Fruit fly (Drosophila melanogaster) whole organism, embryonic: ENCODE results near the gene CG44040.

Experiments used
- Aef1 ChIP-seq: fragments of 200-800 bp; sonication (Bioruptor generic); IDR thresholded peaks from 3 replicates; pipeline ENCODE4 v1.3.6; 2022; ENCODE audit warnings: missing biosample characterization, missing genetic modification characterization
- Antp ChIP-seq: fragments of 200-800 bp; sonication (Bioruptor generic); optimal IDR thresholded peaks from 3 replicates; lab custom pipeline; 2016; ENCODE audit warnings: missing biosample characterization, missing genetic modification characterization
- Asciz ChIP-seq: fragments of 200-800 bp; sonication (Bioruptor generic); optimal IDR thresholded peaks from 2 replicates; lab custom pipeline; 2017; ENCODE audit warnings: missing biosample characterization, mild to moderate bottlenecking, missing genetic modification characterization, missing genetic modification reagents
- Bgb ChIP-seq: fragments of 200-800 bp; sonication (Bioruptor generic); IDR thresholded peaks from 2 replicates; pipeline ENCODE4 v1.3.6; 2022; ENCODE audit warnings: missing biosample characterization, missing genetic modification characterization; ENCODE audit not compliant: partially characterized antibody
- CG10979 ChIP-seq: fragments of 200-800 bp; sonication (Bioruptor generic); optimal IDR thresholded peaks from 2 replicates; lab custom pipeline; 2018; ENCODE audit warnings: missing biosample characterization, mild to moderate bottlenecking, missing genetic modification characterization, moderate library complexity
- CG11504 ChIP-seq: fragments of 200-800 bp; sonication (Bioruptor generic); optimal IDR thresholded peaks from 3 replicates; lab custom pipeline; 2019; ENCODE audit warnings: missing biosample characterization, mild to moderate bottlenecking, missing genetic modification characterization, moderate library complexity
- CG12659 ChIP-seq: fragments of 200-800 bp; sonication (Bioruptor generic); optimal IDR thresholded peaks from 3 replicates; lab custom pipeline; 2017; ENCODE audit warnings: mild to moderate bottlenecking, missing biosample characterization, missing genetic modification reagents, missing genetic modification characterization
- CG12744 ChIP-seq: fragments of 200-800 bp; sonication (Bioruptor generic); optimal IDR thresholded peaks from 2 replicates; lab custom pipeline; 2016; ENCODE audit warnings: missing biosample characterization, missing genetic modification characterization
- CG14050 ChIP-seq: fragments of 200-800 bp; sonication (Bioruptor generic); IDR thresholded peaks from 3 replicates; pipeline ENCODE4 v1.3.6; 2022; ENCODE audit warnings: missing biosample characterization, missing genetic modification characterization
- CG14441 ChIP-seq: fragments of 200-800 bp; sonication (Bioruptor generic); IDR thresholded peaks from 2 replicates; pipeline ENCODE4 v1.3.6; 2022; ENCODE audit warnings: missing biosample characterization, missing genetic modification characterization
- CG18619 ChIP-seq: fragments of 200-800 bp; sonication (Bioruptor generic); optimal IDR thresholded peaks from 3 replicates; lab custom pipeline; 2017; ENCODE audit warnings: missing biosample characterization, mild to moderate bottlenecking, missing genetic modification characterization
- CG2875 ChIP-seq: fragments of 200-800 bp; sonication (Bioruptor generic); optimal IDR thresholded peaks from 2 replicates; lab custom pipeline; 2017; ENCODE audit warnings: missing biosample characterization, mild to moderate bottlenecking, missing genetic modification characterization, missing genetic modification reagents
- CG34376 ChIP-seq: fragments of 200-800 bp; sonication (Bioruptor generic); optimal IDR thresholded peaks from 2 replicates; lab custom pipeline; 2018; ENCODE audit warnings: missing biosample characterization, mild to moderate bottlenecking, missing genetic modification characterization
- CG3995 ChIP-seq: fragments of 200-800 bp; sonication (Bioruptor generic); optimal IDR thresholded peaks from 3 replicates; lab custom pipeline; 2016; ENCODE audit warnings: missing biosample characterization, missing genetic modification characterization
- CG42726 ChIP-seq: fragments of 200-800 bp; sonication (Bioruptor generic); IDR thresholded peaks from 2 replicates; pipeline ENCODE4 v1.3.6; 2022; ENCODE audit warnings: missing biosample characterization, missing genetic modification characterization; ENCODE audit not compliant: partially characterized antibody
- CG4854 ChIP-seq: fragments of 200-800 bp; sonication (Bioruptor generic); optimal IDR thresholded peaks from 2 replicates; lab custom pipeline; 2016; ENCODE audit warnings: missing biosample characterization, missing genetic modification characterization, inconsistent platforms
- CG7839 ChIP-seq: fragments of 200-800 bp; sonication (Bioruptor generic); optimal IDR thresholded peaks from 3 replicates; lab custom pipeline; 2018; ENCODE audit warnings: missing biosample characterization, mild to moderate bottlenecking, missing genetic modification characterization, moderate library complexity
- CG7963 ChIP-seq: fragments of 200-800 bp; sonication (Bioruptor generic); IDR thresholded peaks from 3 replicates; pipeline ENCODE4 v1.3.6; 2022; ENCODE audit warnings: missing biosample characterization, missing genetic modification characterization; ENCODE audit not compliant: partially characterized antibody
- CG8924 ChIP-seq: fragments of 200-800 bp; optimal IDR thresholded peaks from 3 replicates; lab custom pipeline; 2019; ENCODE audit warnings: missing biosample characterization, mild to moderate bottlenecking, missing genetic modification characterization, moderate library complexity
- CG9437 ChIP-seq: fragments of 200-800 bp; sonication (Bioruptor generic); optimal IDR thresholded peaks from 2 replicates; lab custom pipeline; 2018; ENCODE audit warnings: missing biosample characterization, mild to moderate bottlenecking, missing genetic modification characterization
- CG9876 ChIP-seq: fragments of 200-800 bp; sonication (Bioruptor generic); optimal IDR thresholded peaks from 2 replicates; lab custom pipeline; 2016; ENCODE audit warnings: missing biosample characterization, missing genetic modification characterization
- CHES-1-like ChIP-seq: fragments of 200-800 bp; sonication (Bioruptor generic); optimal IDR thresholded peaks from 2 replicates; lab custom pipeline; 2016; ENCODE audit warnings: missing biosample characterization, missing genetic modification characterization
- Chrac-16 ChIP-seq: fragments of 200-800 bp; sonication (Bioruptor generic); optimal IDR thresholded peaks from 3 replicates; lab custom pipeline; 2016; ENCODE audit warnings: missing biosample characterization, missing genetic modification characterization
- CoRest ChIP-seq: fragments of 200-800 bp; sonication (Bioruptor generic); optimal IDR thresholded peaks from 3 replicates; lab custom pipeline; 2018; ENCODE audit warnings: missing biosample characterization, mild to moderate bottlenecking, missing genetic modification characterization, moderate library complexity
- Dfd ChIP-seq, 2 experiments: fragments of >200 bp; optimal IDR thresholded peaks; 2 replicates each; lab custom pipeline; 2017; ENCODE audit warnings: missing biosample characterization in 2 of 2, missing genetic modification characterization in 2 of 2
- Fer1 ChIP-seq: fragments of 200-800 bp; sonication (Bioruptor generic); optimal IDR thresholded peaks from 2 replicates; lab custom pipeline; 2017; ENCODE audit warnings: missing biosample characterization, mild to moderate bottlenecking, missing genetic modification characterization
- HmgZ ChIP-seq: fragments of 200-800 bp; sonication (Bioruptor generic); optimal IDR thresholded peaks from 2 replicates; lab custom pipeline; 2018; ENCODE audit warnings: missing biosample characterization, mild to moderate bottlenecking, missing genetic modification characterization
- NFAT ChIP-seq: fragments of 200-800 bp; sonication (Bioruptor generic); IDR thresholded peaks from 2 replicates; pipeline ENCODE4 v1.3.6; 2022; ENCODE audit warnings: missing biosample characterization, missing genetic modification characterization
- Scr ChIP-seq: fragments of 200-800 bp; sonication (Bioruptor generic); IDR thresholded peaks from 2 replicates; pipeline ENCODE4 v1.3.6; 2022; ENCODE audit warnings: missing biosample characterization, missing genetic modification characterization; ENCODE audit not compliant: partially characterized antibody
- Sry-β ChIP-seq: fragments of 200-800 bp; sonication (Bioruptor generic); optimal IDR thresholded peaks from 2 replicates; lab custom pipeline; 2018; ENCODE audit warnings: missing biosample characterization, mild to moderate bottlenecking, missing genetic modification characterization, moderate library complexity
- Trl ChIP-seq, 3 experiments: fragments of >200 bp in 2 of 3; fragments of 200-800 bp in 1 of 3; sonication (Bioruptor generic) in 1 of 3; optimal IDR thresholded peaks; 2 replicates in 1 of 3; 3 replicates in 2 of 3; lab custom pipeline; 2016 to 2017; ENCODE audit warnings: missing biosample characterization in 1 of 3, missing genetic modification characterization in 1 of 3
- ac ChIP-seq: fragments of 200-800 bp; sonication (Bioruptor generic); optimal IDR thresholded peaks from 3 replicates; lab custom pipeline; 2017; ENCODE audit warnings: missing biosample characterization, mild to moderate bottlenecking, missing genetic modification characterization
- ato ChIP-seq: fragments of 200-800 bp; sonication (Bioruptor generic); IDR thresholded peaks from 2 replicates; pipeline ENCODE4 v1.3.6; 2022; ENCODE audit warnings: missing biosample characterization, missing genetic modification characterization; ENCODE audit not compliant: partially characterized antibody
- dimm ChIP-seq: fragments of 200-800 bp; sonication (Bioruptor generic); IDR thresholded peaks from 2 replicates; pipeline ENCODE4 v1.3.6; 2022; ENCODE audit warnings: missing biosample characterization, missing genetic modification characterization
- esg ChIP-seq: fragments of 200-800 bp; sonication (Bioruptor generic); conservative IDR thresholded peaks from 2 replicates; pipeline ENCODE4 v1.3.6; 2022; ENCODE audit warnings: missing biosample characterization, missing genetic modification characterization
- fd96Cb ChIP-seq: fragments of 200-800 bp; sonication (Bioruptor generic); optimal IDR thresholded peaks from 2 replicates; lab custom pipeline; 2018; ENCODE audit warnings: missing biosample characterization, mild to moderate bottlenecking, missing genetic modification characterization, moderate library complexity
- hbn ChIP-seq: fragments of 200-800 bp; sonication (Bioruptor generic); IDR thresholded peaks from 2 replicates; pipeline ENCODE4 v1.3.6; 2022; ENCODE audit warnings: missing biosample characterization, missing genetic modification characterization; ENCODE audit not compliant: partially characterized antibody
- lov ChIP-seq, 2 experiments: fragments of 200-800 bp in 1 of 2; fragments of >200 bp in 1 of 2; sonication (Bioruptor generic) in 1 of 2; IDR thresholded peaks in 1 of 2; optimal IDR thresholded peaks in 1 of 2; 2 replicates in 1 of 2; 3 replicates in 1 of 2; pipeline versions ENCODE4 v1.3.6 to Lab custom; 2017 to 2022; ENCODE audit warnings: missing biosample characterization in 1 of 2, missing genetic modification characterization in 1 of 2
- mam ChIP-seq: fragments of 200-800 bp; sonication (Bioruptor generic); optimal IDR thresholded peaks from 3 replicates; lab custom pipeline; 2016; ENCODE audit warnings: missing biosample characterization, missing genetic modification characterization
- rib ChIP-seq: fragments of 200-800 bp; sonication (Bioruptor generic); IDR thresholded peaks from 2 replicates; pipeline ENCODE4 v1.3.6; 2022; ENCODE audit warnings: missing biosample characterization, missing genetic modification characterization
- slou ChIP-seq: fragments of 200-800 bp; sonication (Bioruptor generic); optimal IDR thresholded peaks from 3 replicates; lab custom pipeline; 2016; ENCODE audit warnings: missing biosample characterization, missing genetic modification characterization
- so ChIP-seq: fragments of 200-800 bp; sonication (Bioruptor generic); IDR thresholded peaks from 3 replicates; pipeline ENCODE4 v1.3.6; 2022; ENCODE audit warnings: missing biosample characterization, missing genetic modification characterization
- sob ChIP-seq: fragments of 200-800 bp; sonication (Bioruptor generic); IDR thresholded peaks from 2 replicates; pipeline ENCODE4 v1.3.6; 2022; ENCODE audit warnings: missing biosample characterization, missing genetic modification characterization
- sqz ChIP-seq: fragments of 200-800 bp; sonication (Bioruptor generic); optimal IDR thresholded peaks from 3 replicates; lab custom pipeline; 2018; ENCODE audit warnings: missing biosample characterization, mild to moderate bottlenecking, missing genetic modification characterization
- ssp ChIP-seq: fragments of 200-800 bp; sonication (Bioruptor generic); IDR thresholded peaks from 2 replicates; pipeline ENCODE4 v1.3.6; 2022; ENCODE audit warnings: missing biosample characterization, missing genetic modification characterization
- stwl ChIP-seq: fragments of 200-800 bp; sonication (Bioruptor generic); optimal IDR thresholded peaks from 3 replicates; lab custom pipeline; 2018; ENCODE audit warnings: missing biosample characterization, mild to moderate bottlenecking, missing genetic modification characterization, moderate library complexity
- tgo ChIP-seq: fragments of 200-800 bp; sonication (Bioruptor generic); IDR thresholded peaks from 3 replicates; pipeline ENCODE4 v1.3.6; 2022; ENCODE audit warnings: missing biosample characterization, missing genetic modification characterization
- trem ChIP-seq: fragments of 200-800 bp; optimal IDR thresholded peaks from 3 replicates; lab custom pipeline; 2019; ENCODE audit warnings: missing biosample characterization, mild to moderate bottlenecking, missing genetic modification characterization, moderate library complexity
- unc-4 ChIP-seq: fragments of 200-800 bp; sonication (Bioruptor generic); IDR thresholded peaks from 2 replicates; pipeline ENCODE4 v1.3.6; 2022; ENCODE audit warnings: missing biosample characterization, missing genetic modification characterization; ENCODE audit not compliant: partially characterized antibody

The CG44040 gene

DNA sequence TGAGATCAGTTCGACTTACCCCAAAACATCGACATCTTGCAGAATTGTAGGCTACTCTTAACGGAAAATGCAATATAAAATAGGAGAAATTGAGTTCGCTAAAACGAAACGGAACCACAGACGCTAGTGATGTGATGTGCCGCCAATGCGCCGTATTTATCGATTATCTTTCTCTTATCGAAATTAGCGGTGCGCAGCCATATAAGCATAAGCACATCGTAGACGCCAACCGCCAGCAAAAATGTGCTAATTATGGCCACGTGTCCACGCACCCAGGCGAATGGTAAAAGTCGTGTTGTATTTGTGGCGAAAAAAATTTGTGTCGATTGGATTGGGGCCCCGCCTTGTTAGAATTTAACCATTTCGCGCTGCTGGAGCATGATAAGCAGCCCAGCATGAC is 12.8 kb downstream of the CG44040 start, which contains the start of the genes Fkbp39 and Cyfip (continued):
- peak; percentile 59; the same call in 2 of the 3 replicates for TF ChIP-seq CG7963 (GFP tag; lab: Robert Waterston, UW)
- no peak for TF ChIP-seq so (GFP tag; lab: Robert Waterston, UW)
- TF ChIP-seq CG42726 (GFP tag; lab: Robert Waterston, UW) = peak; percentile 80
- TF ChIP-seq CG12659 = peak; percentile 91
- no peak for TF ChIP-seq CG14441 (GFP tag; lab: Robert Waterston, UW)
- peak; percentile 31; the same call in 1 of the 2 replicates for TF ChIP-seq ssp (GFP tag; lab: Robert Waterston, UW)
- TF ChIP-seq CG11504 (tag; lab: Kevin White, UChicago) = no peak
- no peak for TF ChIP-seq Trl (optimal IDR thresholded peaks at IDR 0.05; lab: Kevin White, UChicago)
- peak; percentile 74 for TF ChIP-seq Trl (GFP tag; optimal IDR thresholded peaks at IDR 0.05; lab: Kevin White, UChicago)
- peak; percentile 69 for TF ChIP-seq Fer1 (GFP tag; lab: Kevin White, UChicago)
- TF ChIP-seq dimm (GFP tag; lab: Robert Waterston, UW) = no peak
- TF ChIP-seq CG12744 (GFP tag; lab: Kevin White, UChicago) = no peak
- peak; percentile 20 for TF ChIP-seq slou (GFP tag; lab: Kevin White, UChicago)
- TF ChIP-seq Aef1 = peak; percentile 83
- TF ChIP-seq CG7839 = no peak
- peak; percentile 13 for TF ChIP-seq CoRest
- TF ChIP-seq trem (tag; lab: Kevin White, UChicago) = peak; percentile 80
- TF ChIP-seq HmgZ (tag; lab: Kevin White, UChicago) = peak; percentile 91
- no peak for TF ChIP-seq ac (GFP tag; lab: Kevin White, UChicago)
- peak; percentile 45 for TF ChIP-seq CG18619 (GFP tag; lab: Kevin White, UChicago)
- peak; percentile 41; the same call in 1 of the 2 replicates for TF ChIP-seq NFAT (GFP tag; lab: Robert Waterston, UW)
- no peak for TF ChIP-seq lov (optimal IDR thresholded peaks at IDR 0.05; lab: Kevin White, UChicago)
- no peak for TF ChIP-seq lov (GFP tag; IDR thresholded peaks at IDR 0.05; lab: Robert Waterston, UW)
- TF ChIP-seq Asciz = no peak
- no peak for TF ChIP-seq Sry-β (GFP tag; lab: Kevin White, UChicago)
- peak; percentile 63 for TF ChIP-seq Antp (GFP tag; lab: Kevin White, UChicago)
- TF ChIP-seq esg (GFP tag; lab: Robert Waterston, UW) = no peak
- peak; percentile 68 for TF ChIP-seq Scr (GFP tag; lab: Robert Waterston, UW)
- TF ChIP-seq hbn (GFP tag; lab: Robert Waterston, UW) = peak; percentile 65
- TF ChIP-seq tgo (GFP tag; lab: Robert Waterston, UW) = no peak
- TF ChIP-seq CG9876 = peak; percentile 52
- TF ChIP-seq unc-4 (GFP tag; lab: Robert Waterston, UW) = peak; percentile 77
- TF ChIP-seq CG10979 (tag; lab: Kevin White, UChicago) = peak; percentile 21
- TF ChIP-seq stwl (tag; lab: Kevin White, UChicago) = peak; percentile 65
- TF ChIP-seq CG2875 (GFP tag; lab: Kevin White, UChicago) = no peak
- TF ChIP-seq mam = peak; percentile 69
- TF ChIP-seq fd96Cb (tag; lab: Kevin White, UChicago) = no peak
- TF ChIP-seq Bgb (GFP tag; lab: Robert Waterston, UW) = peak; percentile 90
- peak; percentile 81 for TF ChIP-seq sob (GFP tag; lab: Robert Waterston, UW)
- TF ChIP-seq sqz (GFP tag; lab: Kevin White, UChicago) = no peak
- peak; percentile 70; the same call in 1 of the 2 replicates for TF ChIP-seq rib (GFP tag; lab: Robert Waterston, UW)
- peak; percentile 15 for TF ChIP-seq CG34376 (GFP tag; lab: Kevin White, UChicago)
- TF ChIP-seq CG14050 (GFP tag; lab: Robert Waterston, UW) = no peak
- TF ChIP-seq CG9437 (GFP tag; lab: Kevin White, UChicago) = peak; percentile 38
- peak; percentile 18 for TF ChIP-seq CG3995 (GFP tag; lab: Kevin White, UChicago)
- peak; percentile 40 for TF ChIP-seq CG8924 (tag; lab: Kevin White, UChicago)
- peak; percentile 40 for TF ChIP-seq Chrac-16
- peak; percentile 67 for TF ChIP-seq ato (GFP tag; lab: Robert Waterston, UW)
- TF ChIP-seq Dfd (GFP tag; optimal IDR thresholded peaks at IDR 0.05; lab: Kevin White, UChicago) = no peak
- TF ChIP-seq CG4854 (GFP tag; lab: Kevin White, UChicago) = peak; percentile 30
- TF ChIP-seq CHES-1-like (GFP tag; lab: Kevin White, UChicago) = peak; percentile 92
